Worm (Caenorhabditis elegans) whole organism, late embryonic: Measurements from ENCODE around the gene inx-7.

Experiments
- ama-1 ChIP-seq: fragments of 150-350 bp; optimal IDR thresholded peaks from 2 replicates; lab custom pipeline; 2014
- ceh-18 ChIP-seq: sonication (generic microtip); optimal IDR thresholded peaks from 2 replicates; lab custom pipeline; 2016; ENCODE audit warnings: missing genetic modification characterization, missing compliant biosample characterization
- ceh-22 ChIP-seq: sonication (generic microtip); optimal IDR thresholded peaks from 2 replicates; lab custom pipeline; 2017; ENCODE audit warnings: missing biosample characterization, missing genetic modification characterization
- fax-1 ChIP-seq: sonication (generic microtip); optimal IDR thresholded peaks from 2 replicates; lab custom pipeline; 2016; ENCODE audit warnings: missing genotype, missing genetic modification characterization, missing compliant biosample characterization
- fkh-10 ChIP-seq: fragments of 150-350 bp; optimal IDR thresholded peaks from 2 replicates; lab custom pipeline; 2014; ENCODE audit warnings: missing biosample characterization, missing genetic modification reagents, missing genetic modification characterization
- hlh-30 ChIP-seq: sonication (generic microtip); optimal IDR thresholded peaks from 2 replicates; lab custom pipeline; 2017; ENCODE audit warnings: antibody characterized with exemption, missing genetic modification characterization, missing compliant biosample characterization; ENCODE audit not compliant: insufficient read depth
- hlh-8 ChIP-seq: sonication (generic microtip); optimal IDR thresholded peaks from 2 replicates; lab custom pipeline; 2016; ENCODE audit warnings: missing genotype, missing genetic modification characterization, missing compliant biosample characterization
- pqm-1 ChIP-seq: sonication (generic microtip); optimal IDR thresholded peaks from 2 replicates; lab custom pipeline; 2016; ENCODE audit warnings: missing genetic modification characterization, missing compliant biosample characterization
- sox-4 ChIP-seq: sonication (generic microtip); optimal IDR thresholded peaks from 2 replicates; lab custom pipeline; 2017; ENCODE audit warnings: mild to moderate bottlenecking, missing genetic modification characterization, inconsistent platforms, missing compliant biosample characterization
- tbx-2 ChIP-seq: sonication (generic microtip); optimal IDR thresholded peaks from 2 replicates; lab custom pipeline; 2016; ENCODE audit warnings: missing genetic modification characterization, missing compliant biosample characterization
- unc-86 ChIP-seq: sonication (generic microtip); optimal IDR thresholded peaks from 2 replicates; lab custom pipeline; 2016; ENCODE audit warnings: missing genetic modification characterization, missing compliant biosample characterization

- no peak for TF ChIP-seq unc-86 (tag; lab: Kevin White, UChicago)
- no peak for TF ChIP-seq hlh-8 (tag; lab: Kevin White, UChicago)
- no peak for TF ChIP-seq pqm-1 (tag; lab: Kevin White, UChicago)
- no peak for TF ChIP-seq sox-4
- TF ChIP-seq ama-1 (lab: Kevin White, UChicago): no peak
- TF ChIP-seq ceh-18 (tag; lab: Kevin White, UChicago): no peak
- TF ChIP-seq hlh-30 (tag; lab: Kevin White, UChicago): no peak
- no peak for TF ChIP-seq fkh-10
- TF ChIP-seq ceh-22 (tag; lab: Kevin White, UChicago): no peak
- no peak for TF ChIP-seq fax-1 (tag; lab: Kevin White, UChicago)
- TF ChIP-seq tbx-2 (tag; lab: Kevin White, UChicago): no peak
Observed at ce11 chrIV:5902730-5903129, 43.7 kb downstream of the inx-7 start.
